Worm (Caenorhabditis elegans): Measurements from ENCODE around the gene pvf-1.

- TF ChIP-seq ama-1 (optimal IDR thresholded peaks at IDR 0.05) (no peak), nhr-28 (tag; optimal IDR thresholded peaks at IDR 0.05) (no peak), ceh-9 (tag; optimal IDR thresholded peaks at IDR 0.05) (no peak)
These were observed 19.6 kb downstream of the pvf-1 start for ce11 chrIII:1804477-1804876.

All from whole organism, L3 larva.